Worm (Caenorhabditis elegans): ENCODE results near the gene kin-4.

Gene kin-4

DNA sequence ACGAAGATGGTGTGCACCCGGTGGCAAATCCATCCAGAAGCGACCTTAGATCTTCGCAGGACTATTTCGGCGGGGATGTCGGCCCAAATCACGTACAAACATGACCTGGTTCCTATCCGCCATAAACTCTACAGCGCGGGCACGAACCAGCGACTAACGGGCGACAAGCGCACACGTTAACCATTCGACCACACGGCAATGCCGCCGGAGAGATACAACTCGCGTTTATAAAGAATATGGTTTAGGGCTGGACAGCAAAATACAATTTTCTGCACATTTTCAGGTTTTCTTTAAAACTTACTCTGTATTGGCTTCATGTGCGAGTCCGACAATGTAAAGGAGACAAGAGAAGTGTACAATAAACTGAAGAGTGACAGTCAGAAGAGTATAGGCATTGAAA, 48.5 kb downstream of the kin-4 start (continued):
- TF ChIP-seq daf-12 (tag; optimal IDR thresholded peaks at IDR 0.05) (no peak), mdt-29 (GFP tag; IDR thresholded peaks at IDR 0.05) (peak; percentile 87), php-3 (GFP tag; IDR thresholded peaks at IDR 0.05) (peak; percentile 91), dmd-8 (GFP tag; IDR thresholded peaks at IDR 0.05) (peak; percentile 99), lim-7 (GFP tag; IDR thresholded peaks at IDR 0.05) (peak; percentile 99), arid-1 (GFP tag; conservative IDR thresholded peaks at IDR 0.05) (peak; percentile 96), ceh-20 (GFP tag; IDR thresholded peaks at IDR 0.05) (peak; percentile 87), fos-1 (tag; optimal IDR thresholded peaks at IDR 0.05) (no peak), D1046.2 (GFP tag; IDR thresholded peaks at IDR 0.05) (peak; percentile 93), lin-29 (GFP tag; IDR thresholded peaks at IDR 0.05) (peak; percentile 83), Y75B8A.6 (GFP tag; IDR thresholded peaks at IDR 0.05) (peak; percentile 87), lin-39 (tag; optimal IDR thresholded peaks at IDR 0.05) (no peak), dmd-6 (GFP tag; IDR thresholded peaks at IDR 0.05) (peak; percentile 75), gei-8 (GFP tag; optimal IDR thresholded peaks at IDR 0.05) (peak; percentile 97), spr-1 (tag; optimal IDR thresholded peaks at IDR 0.05) (peak; percentile 87), Y5F2A.4 (GFP tag; optimal IDR thresholded peaks at IDR 0.05) (peak; percentile 89), hmg-1.1 (GFP tag; IDR thresholded peaks at IDR 0.05) (peak; percentile 91), T26A8.4 (GFP tag; IDR thresholded peaks at IDR 0.05) (peak; percentile 90), zfp-3 (GFP tag; conservative IDR thresholded peaks at IDR 0.05) (peak; percentile 90; the same call in 1 of the 2 replicates), ces-1 (GFP tag; optimal IDR thresholded peaks at IDR 0.05) (no peak), vab-7 (GFP tag; IDR thresholded peaks at IDR 0.05) (peak; percentile 96), mep-1 (tag; optimal IDR thresholded peaks at IDR 0.05) (peak; percentile 80), egl-27 (tag; optimal IDR thresholded peaks at IDR 0.05) (no peak), set-16 (GFP tag; IDR thresholded peaks at IDR 0.05) (peak; percentile 74)

DNA sequence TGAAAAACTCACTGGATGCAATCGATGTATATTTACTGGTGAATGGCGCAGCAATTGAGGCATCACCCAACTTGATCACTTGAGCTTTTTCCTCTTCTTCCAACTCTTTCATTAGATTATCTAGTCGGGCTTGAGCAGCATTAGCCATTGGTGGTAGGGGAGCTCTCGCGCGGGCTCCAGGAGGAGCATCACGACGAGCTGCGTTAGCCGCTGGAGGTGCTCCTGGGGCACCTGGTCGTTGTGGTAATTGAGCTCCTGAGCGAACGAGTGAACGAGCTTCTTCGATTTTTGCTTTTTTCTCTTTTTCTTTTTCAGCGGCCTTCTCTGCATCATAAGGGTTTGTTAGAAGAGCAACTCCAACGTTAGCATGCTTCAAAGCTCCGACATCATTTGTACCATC, 49.5 kb downstream of the kin-4 start:
- peak; percentile 79 for TF ChIP-seq set-16 (GFP tag; IDR thresholded peaks at IDR 0.05)
- no peak for TF ChIP-seq unc-39 (tag; optimal IDR thresholded peaks at IDR 0.05)

DNA sequence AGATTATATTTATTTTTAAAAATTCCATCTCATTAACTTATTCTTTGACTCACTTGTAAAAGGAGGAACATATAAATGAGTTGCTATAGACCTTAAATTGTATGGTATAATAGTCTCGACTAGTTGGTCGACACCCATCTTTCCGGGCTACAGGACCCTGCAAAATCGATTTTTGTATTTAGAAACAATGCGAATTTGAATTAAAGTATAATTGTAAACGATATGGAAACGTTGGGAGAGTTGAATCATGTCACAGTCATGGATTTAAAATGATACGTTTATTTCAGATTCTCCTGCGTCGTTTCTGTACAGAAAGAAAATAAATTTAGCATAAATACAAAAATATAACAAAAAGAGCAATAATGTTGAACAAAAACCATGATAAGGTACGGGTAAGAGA, 53.6 kb downstream of the kin-4 start, which contains the start of gene catp-8:
catp-8 (minus strand) TSS at position 157 of the 400 bp plus-strand sequence.
- TF ChIP-seq hlh-30 (tag; optimal IDR thresholded peaks at IDR 0.05; ENCODE audit: insufficient read depth) (no peak), pqm-1 (tag; optimal IDR thresholded peaks at IDR 0.05) (no peak), daf-8 (GFP tag; IDR thresholded peaks at IDR 0.05) (no peak), set-16 (GFP tag; IDR thresholded peaks at IDR 0.05) (no peak), mep-1 (tag; optimal IDR thresholded peaks at IDR 0.05) (peak; percentile 12), ctbp-1 (GFP tag; IDR thresholded peaks at IDR 0.05) (0 out of 2 replicates have a peak, but pooled peaks have one; percentile 49), cey-2 (tag; optimal IDR thresholded peaks at IDR 0.05; ENCODE audit: borderline replicate concordance, insufficient read depth) (no peak), lin-1 (GFP tag; IDR thresholded peaks at IDR 0.05) (no peak), nhr-111 (GFP tag; optimal IDR thresholded peaks at IDR 0.05) (no peak), spr-1 (tag; optimal IDR thresholded peaks at IDR 0.05) (no peak), ZK337.2 (GFP tag; IDR thresholded peaks at IDR 0.05) (no peak), mxl-2 (GFP tag; conservative IDR thresholded peaks at IDR 0.05) (no peak), nhr-6 (tag; optimal IDR thresholded peaks at IDR 0.05) (no peak), D1046.2 (GFP tag; IDR thresholded peaks at IDR 0.05) (no peak), dve-1 (tag; optimal IDR thresholded peaks at IDR 0.05; ENCODE audit: insufficient read depth) (peak; percentile 18), nhr-25 (tag; optimal IDR thresholded peaks at IDR 0.05; ENCODE audit: borderline replicate concordance, insufficient read depth) (no peak), nhr-28 (tag; optimal IDR thresholded peaks at IDR 0.05) (no peak), lsy-2 (tag; optimal IDR thresholded peaks at IDR 0.05) (peak in 1 of 2 experiments; percentile 33), daf-16 (GFP tag; optimal IDR thresholded peaks at IDR 0.05) (no peak), daf-16 (tag; optimal IDR thresholded peaks at IDR 0.05) (peak; percentile 34), nhr-76 (tag; optimal IDR thresholded peaks at IDR 0.05) (no peak), T20F7.1 (GFP tag; optimal IDR thresholded peaks at IDR 0.05) (peak; percentile 69), lin-13 (GFP tag; optimal IDR thresholded peaks at IDR 0.05) (peak; percentile 61), dpl-1 (GFP tag; optimal IDR thresholded peaks at IDR 0.05) (no peak), nhr-11 (tag; optimal IDR thresholded peaks at IDR 0.05) (no peak), nhr-41 (GFP tag; IDR thresholded peaks at IDR 0.05) (no peak), Y105C5A.15 (GFP tag; IDR thresholded peaks at IDR 0.05) (no peak), F49E8.2 (tag; optimal IDR thresholded peaks at IDR 0.05; ENCODE audit: borderline replicate concordance) (peak; percentile 65)

Data from whole organism, L4 larva.